Worm (Caenorhabditis elegans) whole organism, L4/young adult: ENCODE measurements around the gene C07D10.6.

Source experiments
- W03F9.2 ChIP-seq: fragments of 150-350 bp; optimal IDR thresholded peaks from 2 replicates; lab custom pipeline; 2014; ENCODE audit warnings: missing biosample characterization, missing genetic modification characterization
- dao-5 ChIP-seq: sonication (generic microtip); optimal IDR thresholded peaks from 2 replicates; lab custom pipeline; 2016; ENCODE audit warnings: missing genotype, missing genetic modification characterization, moderate library complexity, missing compliant biosample characterization
- him-1 ChIP-seq: sonication (generic microtip); optimal IDR thresholded peaks from 2 replicates; lab custom pipeline; 2016; ENCODE audit warnings: missing genotype, missing genetic modification reagents, missing genetic modification characterization, missing compliant biosample characterization

- TF ChIP-seq him-1 (tag; lab: Kevin White, UChicago) (no peak), W03F9.2 (tag; lab: Kevin White, UChicago) (no peak), dao-5 (tag; lab: Kevin White, UChicago) (no peak)
These were observed 20.6 kb upstream of the C07D10.6 start, which contains the start of gene insc-1 for ce11 chrII:7358489-7358943.
